Worm (Caenorhabditis elegans) whole organism, midembryonic: ENCODE data around the gene emb-1.

ENCODE experiments used
- T22C8.4 ChIP-seq: fragments of 200-800 bp; sonication (Bioruptor generic); IDR thresholded peaks from 2 replicates; pipeline ENCODE4 v1.3.6; 2022; ENCODE audit warnings: missing genetic modification characterization, missing compliant biosample characterization
- cog-1 ChIP-seq: sonication (generic microtip); optimal IDR thresholded peaks from 2 replicates; lab custom pipeline; 2016; ENCODE audit warnings: missing genetic modification characterization, missing compliant biosample characterization
- flt-1 ChIP-seq: fragments of 200-800 bp; sonication (Bioruptor generic); IDR thresholded peaks from 2 replicates; pipeline ENCODE4 v1.3.6; 2022; ENCODE audit warnings: missing genetic modification characterization, missing compliant biosample characterization
- klf-2 ChIP-seq: fragments of 200-800 bp; sonication (Bioruptor generic); conservative IDR thresholded peaks from 2 replicates; pipeline ENCODE4 v1.3.6; 2022; ENCODE audit warnings: missing genetic modification reagents, missing genetic modification characterization, missing compliant biosample characterization
- med-1 ChIP-seq: sonication (generic microtip); optimal IDR thresholded peaks from 2 replicates; lab custom pipeline; 2017; ENCODE audit warnings: missing genetic modification characterization, mild to moderate bottlenecking, missing compliant biosample characterization, antibody characterized with exemption, missing genetic modification reagents; ENCODE audit not compliant: insufficient read depth
- ref-1 ChIP-seq: fragments of 200-800 bp; sonication (Bioruptor generic); conservative IDR thresholded peaks from 2 replicates; pipeline ENCODE4 v1.3.6; 2022; ENCODE audit warnings: missing genetic modification reagents, missing genetic modification characterization, missing compliant biosample characterization
- tab-1 ChIP-seq: fragments of 200-800 bp; sonication (Bioruptor generic); IDR thresholded peaks from 2 replicates; pipeline ENCODE4 v1.3.6; 2022; ENCODE audit warnings: missing genetic modification characterization, missing compliant biosample characterization
- ztf-23 ChIP-seq: fragments of 200-800 bp; sonication (Bioruptor generic); IDR thresholded peaks from 2 replicates; pipeline ENCODE4 v1.3.6; 2022; ENCODE audit warnings: missing genetic modification reagents, missing genetic modification characterization, missing compliant biosample characterization
- ztf-29 ChIP-seq: fragments of 200-800 bp; sonication (Bioruptor generic); IDR thresholded peaks from 2 replicates; pipeline ENCODE4 v1.3.6; 2022; ENCODE audit warnings: missing genetic modification reagents, missing genetic modification characterization, missing compliant biosample characterization

Gene emb-1

ce11 chrIII:5173139-5173538, at the start of gene emb-1:
Gene emb-1 (plus strand): TSS chrIII:5173439.
- TF ChIP-seq med-1 (no peak), cog-1 (tag; lab: Kevin White, UChicago) (no peak), tab-1 (GFP tag; lab: Robert Waterston, UW) (no peak), ztf-29 (GFP tag; lab: Robert Waterston, UW) (no peak)

- no peak for TF ChIP-seq med-1
Measured at ce11 chrIII:5124385-5124784, 48.9 kb upstream of the emb-1 start.

ce11 chrIII:5125759-5126158, 47.5 kb upstream of the emb-1 start:
- TF ChIP-seq tab-1 (GFP tag; lab: Robert Waterston, UW) = no peak
- no peak for TF ChIP-seq flt-1 (GFP tag; lab: Robert Waterston, UW)
- TF ChIP-seq cog-1 (tag; lab: Kevin White, UChicago) = no peak

- TF ChIP-seq ref-1 (GFP tag; lab: Robert Waterston, UW) (no peak), ztf-23 (GFP tag; lab: Robert Waterston, UW) (no peak), med-1 (no peak), klf-2 (GFP tag; lab: Robert Waterston, UW) (no peak), ztf-29 (GFP tag; lab: Robert Waterston, UW) (no peak), flt-1 (GFP tag; lab: Robert Waterston, UW) (no peak), T22C8.4 (no peak), tab-1 (GFP tag; lab: Robert Waterston, UW) (no peak), cog-1 (tag; lab: Kevin White, UChicago) (no peak)
Measured at ce11 chrIII:5126988-5127387, 46.3 kb upstream of the emb-1 start.

ce11 chrIII:5129261-5129660, 44.0 kb upstream of the emb-1 start:
- TF ChIP-seq ztf-23 (GFP tag; lab: Robert Waterston, UW) (no peak), tab-1 (GFP tag; lab: Robert Waterston, UW) (no peak), cog-1 (tag; lab: Kevin White, UChicago) (no peak), ztf-29 (GFP tag; lab: Robert Waterston, UW) (no peak), flt-1 (GFP tag; lab: Robert Waterston, UW) (no peak), ref-1 (GFP tag; lab: Robert Waterston, UW) (no peak)

ce11 chrIII:5130654-5131053, 42.6 kb upstream of the emb-1 start:
- no peak for TF ChIP-seq tab-1 (GFP tag; lab: Robert Waterston, UW)
- no peak for TF ChIP-seq flt-1 (GFP tag; lab: Robert Waterston, UW)
- no peak for TF ChIP-seq T22C8.4

ce11 chrIII:5134506-5134905, 38.7 kb upstream of the emb-1 start:
- no peak for TF ChIP-seq T22C8.4
- TF ChIP-seq flt-1 (GFP tag; lab: Robert Waterston, UW) = no peak
- no peak for TF ChIP-seq ref-1 (GFP tag; lab: Robert Waterston, UW)
- no peak for TF ChIP-seq klf-2 (GFP tag; lab: Robert Waterston, UW)
- no peak for TF ChIP-seq cog-1 (tag; lab: Kevin White, UChicago)
- no peak for TF ChIP-seq med-1
- TF ChIP-seq ztf-29 (GFP tag; lab: Robert Waterston, UW) = no peak
- no peak for TF ChIP-seq ztf-23 (GFP tag; lab: Robert Waterston, UW)
- no peak for TF ChIP-seq tab-1 (GFP tag; lab: Robert Waterston, UW)

ce11 chrIII:5136033-5136597, 37.1 kb upstream of the emb-1 start, which contains the start of gene tbx-2:
Gene tbx-2 (minus strand): TSS chrIII:5136296.
- TF ChIP-seq flt-1 (GFP tag; lab: Robert Waterston, UW) (no peak), med-1 (no peak), ref-1 (GFP tag; lab: Robert Waterston, UW) (no peak), cog-1 (tag; lab: Kevin White, UChicago) (no peak), ztf-29 (GFP tag; lab: Robert Waterston, UW) (no peak), tab-1 (GFP tag; lab: Robert Waterston, UW) (no peak), ztf-23 (GFP tag; lab: Robert Waterston, UW) (no peak)

- TF ChIP-seq ztf-29 (GFP tag; lab: Robert Waterston, UW) (no peak), ztf-23 (GFP tag; lab: Robert Waterston, UW) (no peak), tab-1 (GFP tag; lab: Robert Waterston, UW) (no peak), cog-1 (tag; lab: Kevin White, UChicago) (no peak), med-1 (no peak), T22C8.4 (no peak), klf-2 (GFP tag; lab: Robert Waterston, UW) (no peak), flt-1 (GFP tag; lab: Robert Waterston, UW) (no peak), ref-1 (GFP tag; lab: Robert Waterston, UW) (no peak)
Measured at ce11 chrIII:5137099-5137498, 36.1 kb upstream of the emb-1 start.

ce11 chrIII:5137685-5138084, 35.6 kb upstream of the emb-1 start:
- TF ChIP-seq ztf-29 (GFP tag; lab: Robert Waterston, UW) (no peak), cog-1 (tag; lab: Kevin White, UChicago) (no peak), T22C8.4 (no peak), ref-1 (GFP tag; lab: Robert Waterston, UW) (no peak), klf-2 (GFP tag; lab: Robert Waterston, UW) (no peak), ztf-23 (GFP tag; lab: Robert Waterston, UW) (no peak), med-1 (no peak), flt-1 (GFP tag; lab: Robert Waterston, UW) (no peak), tab-1 (GFP tag; lab: Robert Waterston, UW) (no peak)
